Worm (Caenorhabditis elegans) whole organism, L4 larva: ENCODE results near the gene abhd-12.

Source experiments
- lin-13 ChIP-seq: fragments of 150-350 bp; optimal IDR thresholded peaks from 2 replicates; lab custom pipeline; 2014; ENCODE audit warnings: missing biosample characterization, missing genetic modification reagents, missing genetic modification characterization
- lsy-2 ChIP-seq, 2 experiments: fragments of 150-350 bp in 1 of 2; sonication (generic microtip) in 1 of 2; optimal IDR thresholded peaks; 2 replicates each; lab custom pipeline; 2014 to 2017; ENCODE audit warnings: missing biosample characterization in 2 of 2, missing genetic modification characterization in 2 of 2

DNA sequence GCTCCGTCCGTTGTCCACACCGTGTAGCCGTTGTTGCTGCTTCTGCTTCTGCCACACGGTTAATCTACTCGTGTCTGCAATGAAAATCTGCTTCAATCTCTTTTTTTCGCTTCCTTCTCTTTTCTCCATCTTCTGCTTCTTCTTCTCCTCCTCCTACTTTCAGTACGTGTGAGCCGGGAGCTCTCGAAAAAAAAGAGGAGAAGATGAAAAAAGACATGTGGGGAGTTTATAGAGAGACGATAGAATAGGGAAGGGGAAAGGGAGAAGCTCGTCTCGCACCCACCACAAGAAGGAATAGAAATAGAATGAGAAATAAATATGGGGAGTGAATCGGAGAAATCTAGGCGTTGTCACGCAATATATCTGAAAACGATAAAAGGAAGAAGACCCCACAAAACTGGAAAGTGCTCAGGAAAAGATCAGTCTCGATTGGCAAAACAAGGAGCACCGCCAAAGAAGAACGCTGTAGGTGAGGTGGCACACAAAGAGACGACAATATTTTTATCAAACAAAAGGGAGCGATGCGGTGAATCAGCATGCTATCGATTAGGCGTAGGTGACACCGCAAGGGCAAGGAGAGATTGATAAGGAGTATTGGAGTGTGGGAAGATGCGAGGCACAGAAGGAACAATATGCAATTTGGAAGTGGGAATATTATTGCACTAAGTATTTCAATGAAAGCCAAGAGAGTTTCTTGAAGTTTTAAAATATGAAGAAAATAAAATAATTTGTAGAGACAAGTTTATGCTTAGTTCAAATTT lies 5.8 kb upstream of the abhd-12 start, which contains the start of gene let-413:
- TF ChIP-seq lin-13 (GFP tag; lab: Kevin White, UChicago) (no peak), lsy-2 (tag; optimal IDR thresholded peaks at IDR 0.05; lab: Kevin White, UChicago) (peak in 1 of 2 experiments; percentile 23)
